Worm (Caenorhabditis elegans) whole organism, mixed stage, embryonic: ENCODE results near the gene K09E9.3.

Source experiments
- ceh-83 ChIP-seq: fragments of 200-800 bp; sonication (Bioruptor generic); optimal IDR thresholded peaks from 2 replicates; lab custom pipeline; 2018; ENCODE audit warnings: mild to moderate bottlenecking, missing genetic modification characterization, missing compliant biosample characterization
- cnd-1 ChIP-seq: fragments of 200-800 bp; sonication (Bioruptor generic); optimal IDR thresholded peaks from 2 replicates; lab custom pipeline; 2018; ENCODE audit warnings: mild to moderate bottlenecking, missing genetic modification characterization, missing compliant biosample characterization
- lin-13 ChIP-seq: fragments of 150-350 bp; optimal IDR thresholded peaks from 2 replicates; lab custom pipeline; 2014; ENCODE audit warnings: missing biosample characterization, missing genetic modification characterization
- pha-4 ChIP-seq: fragments of 150-350 bp; optimal IDR thresholded peaks from 2 replicates; lab custom pipeline; 2018; ENCODE audit warnings: missing biosample characterization, missing genetic modification reagents, missing genetic modification characterization

DNA sequence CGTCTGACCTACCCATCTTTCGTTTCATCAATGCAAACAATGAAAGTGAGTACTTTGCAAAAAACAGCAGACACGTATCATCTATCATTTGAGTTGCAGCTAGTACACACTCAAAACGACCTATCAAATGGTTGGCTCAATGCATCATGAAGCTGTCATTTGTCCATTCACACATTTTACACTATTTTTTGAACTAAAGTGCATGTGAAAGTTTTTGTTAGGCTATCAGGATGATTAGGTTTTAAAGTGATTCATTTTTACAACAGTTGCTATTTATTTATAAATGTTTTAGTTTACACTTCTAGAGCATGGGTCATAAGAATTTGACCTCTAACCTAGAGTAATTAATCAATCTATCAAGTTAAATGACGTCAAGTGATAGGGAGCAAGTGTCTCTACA is 13.7 kb downstream of the K09E9.3 start:
- no peak for TF ChIP-seq cnd-1 (tag; lab: Kevin White, UChicago)
- TF ChIP-seq ceh-83 (GFP tag; lab: Kevin White, UChicago), result no peak
- TF ChIP-seq pha-4 (tag; lab: Kevin White, UChicago), result no peak
- TF ChIP-seq lin-13 (tag; lab: Kevin White, UChicago), result no peak
